Fruit fly (Drosophila melanogaster) whole organism, prepupa: Measurements from ENCODE around the gene CG6770.

Experiments used
- CG10669 ChIP-seq: fragments of 200-800 bp; sonication (Bioruptor generic); optimal IDR thresholded peaks from 3 replicates; lab custom pipeline; 2018; ENCODE audit warnings: missing biosample characterization, mild to moderate bottlenecking, missing genetic modification characterization, moderate library complexity
- CG11294 ChIP-seq: fragments of 200-800 bp; sonication (Bioruptor generic); IDR thresholded peaks from 2 replicates; pipeline ENCODE4 v1.3.6; 2022; ENCODE audit warnings: missing biosample characterization, missing genetic modification characterization
- CG11762 ChIP-seq: fragments of 200-800 bp; sonication (Bioruptor generic); optimal IDR thresholded peaks from 3 replicates; lab custom pipeline; 2016; ENCODE audit warnings: missing biosample characterization, missing genetic modification characterization; ENCODE audit not compliant: insufficient read depth
- CG15336 ChIP-seq: fragments of 200-800 bp; sonication (Bioruptor generic); IDR thresholded peaks from 2 replicates; pipeline ENCODE4 v1.3.6; 2022; ENCODE audit warnings: missing biosample characterization, missing genetic modification characterization
- CG3032 ChIP-seq: fragments of 200-800 bp; optimal IDR thresholded peaks from 2 replicates; lab custom pipeline; 2019; ENCODE audit warnings: missing biosample characterization, mild to moderate bottlenecking, missing genetic modification characterization, moderate library complexity
- CG31627 ChIP-seq: fragments of 200-800 bp; sonication (Bioruptor generic); optimal IDR thresholded peaks from 3 replicates; lab custom pipeline; 2016; ENCODE audit warnings: missing biosample characterization, missing genetic modification characterization
- CG34406 ChIP-seq: fragments of 200-800 bp; sonication (Bioruptor generic); optimal IDR thresholded peaks from 3 replicates; lab custom pipeline; 2016; ENCODE audit warnings: missing biosample characterization, missing genetic modification characterization
- CG4318 ChIP-seq: fragments of 200-800 bp; sonication (Bioruptor generic); optimal IDR thresholded peaks from 3 replicates; lab custom pipeline; 2017; ENCODE audit warnings: missing biosample characterization, mild to moderate bottlenecking, missing genetic modification characterization
- CG6276 ChIP-seq: fragments of 200-800 bp; sonication (Bioruptor generic); optimal IDR thresholded peaks from 2 replicates; lab custom pipeline; 2017; ENCODE audit warnings: missing biosample characterization, mild to moderate bottlenecking, missing genetic modification characterization
- CG6854 ChIP-seq: fragments of 200-800 bp; sonication (Bioruptor generic); optimal IDR thresholded peaks from 2 replicates; lab custom pipeline; 2017; ENCODE audit warnings: missing biosample characterization, mild to moderate bottlenecking, missing genetic modification characterization
- CG8319 ChIP-seq: fragments of 200-800 bp; sonication (Bioruptor generic); optimal IDR thresholded peaks from 3 replicates; lab custom pipeline; 2016; ENCODE audit warnings: missing biosample characterization, missing genetic modification characterization
- CG8632 ChIP-seq: fragments of 200-800 bp; sonication (Bioruptor generic); optimal IDR thresholded peaks from 3 replicates; lab custom pipeline; 2016; ENCODE audit warnings: missing biosample characterization, missing genetic modification characterization
- CG9139 ChIP-seq: fragments of 200-800 bp; sonication (Bioruptor generic); optimal IDR thresholded peaks from 3 replicates; lab custom pipeline; 2017; ENCODE audit warnings: missing biosample characterization, mild to moderate bottlenecking, missing genetic modification characterization
- Eip75B ChIP-seq: fragments of 200-800 bp; sonication (Bioruptor generic); optimal IDR thresholded peaks from 3 replicates; lab custom pipeline; 2016; ENCODE audit warnings: missing biosample characterization, missing genetic modification characterization
- Eip78C ChIP-seq: fragments of 200-800 bp; sonication (Bioruptor generic); peaks from one replicate; lab custom pipeline; 2016; ENCODE audit warnings: missing biosample characterization, missing genetic modification characterization
- Gug ChIP-seq: fragments of 200-800 bp; sonication (Bioruptor generic); IDR thresholded peaks from 2 replicates; pipeline ENCODE4 v1.3.6; 2022; ENCODE audit warnings: missing biosample characterization, missing genetic modification characterization
- Hr38 ChIP-seq: sonication (Bioruptor generic); optimal IDR thresholded peaks from 2 replicates; lab custom pipeline; 2016; ENCODE audit warnings: missing biosample characterization, missing genetic modification characterization
- Hr4 ChIP-seq: fragments of 200-800 bp; sonication (Bioruptor generic); optimal IDR thresholded peaks from 3 replicates; lab custom pipeline; 2016; ENCODE audit warnings: missing biosample characterization, missing genetic modification characterization
- Lpt ChIP-seq: fragments of 200-800 bp; sonication (Bioruptor generic); optimal IDR thresholded peaks from 3 replicates; lab custom pipeline; 2016; ENCODE audit warnings: missing biosample characterization, missing genetic modification characterization
- Met ChIP-seq: fragments of 200-800 bp; sonication (Bioruptor generic); optimal IDR thresholded peaks from 3 replicates; lab custom pipeline; 2016; ENCODE audit warnings: missing biosample characterization, missing genetic modification characterization
- OdsH ChIP-seq: fragments of 200-800 bp; sonication (Bioruptor generic); optimal IDR thresholded peaks from 3 replicates; lab custom pipeline; 2016; ENCODE audit warnings: missing biosample characterization, missing genetic modification characterization
- acj6 ChIP-seq: fragments of 200-800 bp; sonication (Bioruptor generic); optimal IDR thresholded peaks from 3 replicates; lab custom pipeline; 2016; ENCODE audit warnings: missing biosample characterization, missing genetic modification characterization
- cyc ChIP-seq: fragments of 200-800 bp; sonication (Bioruptor generic); optimal IDR thresholded peaks from 3 replicates; lab custom pipeline; 2016; ENCODE audit warnings: missing biosample characterization, missing genetic modification characterization
- dac ChIP-seq: fragments of 200-800 bp; sonication (Bioruptor generic); optimal IDR thresholded peaks from 2 replicates; lab custom pipeline; 2017; ENCODE audit warnings: missing biosample characterization, mild to moderate bottlenecking, missing genetic modification characterization
- dsx ChIP-seq: fragments of 200-800 bp; optimal IDR thresholded peaks from 3 replicates; lab custom pipeline; 2019; ENCODE audit warnings: missing biosample characterization, mild to moderate bottlenecking, missing genetic modification characterization, moderate library complexity; ENCODE audit not compliant: poor library complexity, severe bottlenecking
- esn ChIP-seq: fragments of 200-800 bp; sonication (Bioruptor generic); optimal IDR thresholded peaks from 2 replicates; lab custom pipeline; 2016; ENCODE audit warnings: missing biosample characterization, mild to moderate bottlenecking, missing genetic modification characterization, moderate library complexity
- fd85E ChIP-seq: fragments of 200-800 bp; sonication (Bioruptor generic); optimal IDR thresholded peaks from 3 replicates; lab custom pipeline; 2016; ENCODE audit warnings: missing biosample characterization, missing genetic modification characterization
- net ChIP-seq: fragments of 200-800 bp; sonication (Bioruptor generic); optimal IDR thresholded peaks from 3 replicates; lab custom pipeline; 2016; ENCODE audit warnings: missing biosample characterization, missing genetic modification characterization
- pdm3 ChIP-seq: fragments of 200-800 bp; sonication (Bioruptor generic); optimal IDR thresholded peaks from 3 replicates; lab custom pipeline; 2016; ENCODE audit warnings: missing biosample characterization, missing genetic modification characterization
- salr ChIP-seq, 2 experiments: fragments of 200-800 bp; sonication (Bioruptor generic); optimal IDR thresholded peaks; 3 replicates each; lab custom pipeline; 2016 to 2018; ENCODE audit warnings: missing biosample characterization in 2 of 2, missing genetic modification characterization in 2 of 2, mild to moderate bottlenecking in 1 of 2
- ss ChIP-seq, 2 experiments: fragments of 200-800 bp; sonication (Bioruptor generic); optimal IDR thresholded peaks; 2 replicates in 1 of 2; 3 replicates in 1 of 2; lab custom pipeline; 2017 to 2018; ENCODE audit warnings: mild to moderate bottlenecking in 2 of 2, missing biosample characterization in 2 of 2, missing genetic modification characterization in 2 of 2, moderate library complexity in 1 of 2
- topi ChIP-seq: fragments of 200-800 bp; sonication (Bioruptor generic); optimal IDR thresholded peaks from 3 replicates; lab custom pipeline; 2016; ENCODE audit warnings: missing biosample characterization, missing genetic modification characterization

The CG6770 gene

dm6 chr2L:12089145-12089544 is 43.2 kb upstream of the CG6770 start (continued):
- no peak for TF ChIP-seq Hr4 (GFP tag; lab: Kevin White, UChicago)

- TF ChIP-seq ss (GFP tag; optimal IDR thresholded peaks at IDR 0.05; lab: Kevin White, UChicago): no peak
- no peak for TF ChIP-seq CG10669
- no peak for TF ChIP-seq cyc (GFP tag; lab: Kevin White, UChicago)
- TF ChIP-seq CG11762: no peak
- TF ChIP-seq CG9139 (GFP tag; lab: Kevin White, UChicago): no peak
- TF ChIP-seq OdsH: no peak
- TF ChIP-seq Hr4 (GFP tag; lab: Kevin White, UChicago): no peak
- no peak for TF ChIP-seq CG6276 (GFP tag; lab: Kevin White, UChicago)
- TF ChIP-seq Lpt: no peak
- no peak for TF ChIP-seq CG8632 (GFP tag; lab: Kevin White, UChicago)
- TF ChIP-seq CG31627 (GFP tag; lab: Kevin White, UChicago): no peak
- TF ChIP-seq fd85E: no peak
- TF ChIP-seq Eip75B: no peak
- TF ChIP-seq esn (GFP tag; lab: Kevin White, UChicago): no peak
- no peak for TF ChIP-seq topi
- no peak for TF ChIP-seq CG11294 (GFP tag; lab: Robert Waterston, UW)
- no peak for TF ChIP-seq CG3032 (tag; lab: Kevin White, UChicago)
- TF ChIP-seq CG34406: no peak
- TF ChIP-seq Eip78C (GFP tag; lab: Kevin White, UChicago): no peak
These were observed 41.5 kb upstream of the CG6770 start for dm6 chr2L:12087442-12087841.

- TF ChIP-seq Eip78C (GFP tag; lab: Kevin White, UChicago) (no peak), CG11762 (no peak), acj6 (GFP tag; lab: Kevin White, UChicago) (no peak), pdm3 (GFP tag; lab: Kevin White, UChicago) (no peak), CG11294 (GFP tag; lab: Robert Waterston, UW) (no peak), CG15336 (GFP tag; lab: Robert Waterston, UW) (no peak), Hr4 (GFP tag; lab: Kevin White, UChicago) (no peak), Gug (GFP tag; lab: Robert Waterston, UW) (no peak), dac (GFP tag; lab: Kevin White, UChicago) (no peak), CG3032 (tag; lab: Kevin White, UChicago) (no peak)
These were observed 39.8 kb upstream of the CG6770 start, which contains the start of gene prd for dm6 chr2L:12085619-12086171. Gene prd, minus strand, starts transcription at chr2L:12085827.

dm6 chr2L:12085010-12085409 is 39.1 kb upstream of the CG6770 start:
- TF ChIP-seq Hr38 (GFP tag; lab: Kevin White, UChicago): no peak
- TF ChIP-seq Eip78C (GFP tag; lab: Kevin White, UChicago): no peak
- TF ChIP-seq salr (GFP tag; optimal IDR thresholded peaks at IDR 0.05; lab: Kevin White, UChicago): no peak

dm6 chr2L:12081118-12081665 is 35.3 kb upstream of the CG6770 start:
- TF ChIP-seq dsx (GFP tag; lab: Kevin White, UChicago) (no peak), cyc (GFP tag; lab: Kevin White, UChicago) (no peak), CG4318 (GFP tag; lab: Kevin White, UChicago) (no peak), net (GFP tag; lab: Kevin White, UChicago) (no peak), topi (no peak), CG11762 (no peak), CG6854 (GFP tag; lab: Kevin White, UChicago) (no peak)

dm6 chr2L:12079827-12080381 is 34.0 kb upstream of the CG6770 start:
- TF ChIP-seq topi (no peak), Met (no peak), CG8319 (GFP tag; lab: Kevin White, UChicago) (no peak)
